Worm (Caenorhabditis elegans): Measurements from ENCODE around the gene R102.6.

DNA sequence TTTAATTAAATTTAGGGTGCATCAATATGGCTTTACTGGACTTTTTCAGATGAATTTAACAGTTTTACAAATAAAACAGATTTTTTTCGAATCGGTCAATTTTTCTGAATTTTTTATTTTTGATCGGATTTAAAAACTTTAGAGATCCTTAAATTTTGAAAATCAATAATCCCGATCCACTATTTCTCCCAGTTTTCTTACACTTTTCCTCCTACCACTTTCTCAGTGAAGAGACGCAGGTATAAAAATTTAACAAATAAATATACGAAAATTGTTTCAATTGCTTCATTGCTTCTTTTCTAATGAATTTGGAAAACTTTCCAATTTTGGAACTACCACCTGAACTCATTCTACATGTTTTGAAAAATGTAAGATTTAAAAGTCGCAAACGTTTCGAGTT is 41.9 kb downstream of the R102.6 start, which contains the start of gene K08C7.7:
- TF ChIP-seq che-1 (tag; optimal IDR thresholded peaks at IDR 0.05) (no peak), pha-4 (tag; optimal IDR thresholded peaks at IDR 0.05) (no peak), hlh-30 (tag; optimal IDR thresholded peaks at IDR 0.05; ENCODE audit: insufficient read depth) (no peak), ets-4 (tag; optimal IDR thresholded peaks at IDR 0.05) (no peak), ahr-1 (tag; optimal IDR thresholded peaks at IDR 0.05) (no peak), fkh-10 (GFP tag; optimal IDR thresholded peaks at IDR 0.05) (no peak), rnt-1 (tag; optimal IDR thresholded peaks at IDR 0.05) (no peak), C38D4.7 (GFP tag; optimal IDR thresholded peaks at IDR 0.05) (no peak), nhr-11 (tag; optimal IDR thresholded peaks at IDR 0.05) (no peak), ama-1 (optimal IDR thresholded peaks at IDR 0.05) (no peak)
